Worm (Caenorhabditis elegans) whole organism, L3 larva: ENCODE measurements around the gene F59A7.12.

Experiments used
- snpc-4 ChIP-seq: fragments of 150-350 bp; optimal IDR thresholded peaks from 2 replicates; lab custom pipeline; 2014; ENCODE audit warnings: missing biosample characterization, missing genetic modification characterization
- ztf-11 ChIP-seq: fragments of 150-350 bp; optimal IDR thresholded peaks from 2 replicates; lab custom pipeline; 2014; ENCODE audit warnings: missing biosample characterization, missing genetic modification characterization

DNA sequence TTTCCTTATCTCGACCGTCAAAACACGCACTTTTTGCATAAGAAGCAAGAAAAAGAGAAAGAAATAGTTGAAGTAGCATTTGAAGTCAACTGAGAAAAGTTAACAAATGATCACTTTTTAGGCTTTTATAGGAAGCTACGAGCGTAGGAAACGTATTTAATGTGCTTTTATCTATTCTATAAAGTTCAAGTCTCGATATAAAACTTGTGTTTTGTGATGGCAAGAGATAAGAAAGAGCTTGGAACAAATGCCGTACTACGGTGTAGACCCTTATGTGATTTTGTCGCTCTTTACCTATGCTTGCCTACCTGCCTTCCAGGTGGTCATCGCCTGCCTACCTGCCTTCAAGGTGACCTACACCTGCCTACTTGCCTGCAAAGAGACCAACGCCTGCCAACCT, 25.7 kb upstream of the F59A7.12 start, which contains the start of gene clec-206:
- TF ChIP-seq ztf-11 (no peak), snpc-4 (no peak)
